Fruit fly (Drosophila melanogaster): Measurements from ENCODE around the gene CG46464.

Gene CG46464

dm6 chrX:17443880-17444279, at the start of gene CG46464, which contains the start of gene CG12994:
TSS of gene CG46464 (minus strand) at chrX:17443994.
TSS of gene CG12994 (minus strand) at chrX:17443994.
- TF ChIP-seq CG17806 (tag; optimal IDR thresholded peaks at IDR 0.05): no peak
- TF ChIP-seq EcR (GFP tag; optimal IDR thresholded peaks at IDR 0.05): no peak
- no peak for TF ChIP-seq CG12605 (GFP tag; IDR thresholded peaks at IDR 0.05)
- no peak for TF ChIP-seq CG14655 (GFP tag; optimal IDR thresholded peaks at IDR 0.05)
- no peak for TF ChIP-seq Snoo (tag; optimal IDR thresholded peaks at IDR 0.05)
- TF ChIP-seq gl (tag; optimal IDR thresholded peaks at IDR 0.05): no peak
- TF ChIP-seq CG8301 (tag; optimal IDR thresholded peaks at IDR 0.05): no peak
- TF ChIP-seq fd96Ca (GFP tag; IDR thresholded peaks at IDR 0.05): no peak
- TF ChIP-seq CG10348 (GFP tag; IDR thresholded peaks at IDR 0.05): no peak
- TF ChIP-seq Ets98B (GFP tag; IDR thresholded peaks at IDR 0.05): no peak
- no peak for TF ChIP-seq D1 (tag; optimal IDR thresholded peaks at IDR 0.05)
- TF ChIP-seq CG34367 (tag; optimal IDR thresholded peaks at IDR 0.05): no peak
- no peak for TF ChIP-seq CG8159 (tag; optimal IDR thresholded peaks at IDR 0.05)
- no peak for TF ChIP-seq Pif1B (GFP tag; optimal IDR thresholded peaks at IDR 0.05)

DNA sequence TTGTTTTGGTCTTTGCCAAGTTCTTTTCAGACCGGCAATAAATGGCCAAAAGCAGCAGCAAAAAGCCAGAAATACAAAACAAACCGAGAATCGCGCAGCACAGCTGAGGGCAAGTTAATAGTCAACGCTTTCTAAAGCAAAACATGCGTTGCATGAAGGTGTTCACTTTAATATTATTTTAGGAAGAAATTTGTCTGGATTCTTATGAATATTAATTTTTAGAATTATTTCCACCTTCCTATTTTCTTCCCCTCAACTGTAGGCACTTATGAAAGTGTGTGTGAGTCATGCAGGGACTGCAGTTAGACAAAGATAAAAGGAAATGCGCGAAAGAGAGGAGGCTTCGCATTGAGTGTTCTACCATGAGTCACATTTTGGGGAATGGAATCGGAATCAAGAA, 47.4 kb upstream of the CG46464 start:
- TF ChIP-seq CG10348 (GFP tag; IDR thresholded peaks at IDR 0.05) (no peak), Pif1B (GFP tag; optimal IDR thresholded peaks at IDR 0.05) (peak; percentile 89), CG17806 (tag; optimal IDR thresholded peaks at IDR 0.05) (peak; percentile 80), Pif1A (GFP tag; optimal IDR thresholded peaks at IDR 0.05) (peak; percentile 89), fd96Ca (GFP tag; IDR thresholded peaks at IDR 0.05) (peak; percentile 90), CG9948 (tag; optimal IDR thresholded peaks at IDR 0.05) (peak; percentile 81), CG12605 (GFP tag; IDR thresholded peaks at IDR 0.05) (peak; percentile 88), CG15710 (tag; optimal IDR thresholded peaks at IDR 0.05) (peak; percentile 82), CG4496 (GFP tag; IDR thresholded peaks at IDR 0.05) (peak; percentile 93), CG14655 (GFP tag; optimal IDR thresholded peaks at IDR 0.05) (peak; percentile 88), Snoo (tag; optimal IDR thresholded peaks at IDR 0.05) (peak; percentile 93), EcR (GFP tag; optimal IDR thresholded peaks at IDR 0.05) (no peak), CG13204 (GFP tag; optimal IDR thresholded peaks at IDR 0.05) (peak; percentile 42), D1 (tag; optimal IDR thresholded peaks at IDR 0.05) (peak; percentile 16), gl (tag; optimal IDR thresholded peaks at IDR 0.05) (peak; percentile 66), CG34367 (tag; optimal IDR thresholded peaks at IDR 0.05) (peak; percentile 72), CG8159 (tag; optimal IDR thresholded peaks at IDR 0.05) (peak; percentile 76), Ets98B (GFP tag; IDR thresholded peaks at IDR 0.05) (peak; percentile 84), CG32121 (GFP tag; IDR thresholded peaks at IDR 0.05) (peak; percentile 83), rn (GFP tag; IDR thresholded peaks at IDR 0.05) (peak; percentile 73), CG8301 (tag; optimal IDR thresholded peaks at IDR 0.05) (peak; percentile 85)

- no peak for TF ChIP-seq CG32121 (GFP tag; IDR thresholded peaks at IDR 0.05)
- TF ChIP-seq CG14655 (GFP tag; optimal IDR thresholded peaks at IDR 0.05): no peak
These were observed 46.7 kb upstream of the CG46464 start for dm6 chrX:17490462-17490861.

DNA sequence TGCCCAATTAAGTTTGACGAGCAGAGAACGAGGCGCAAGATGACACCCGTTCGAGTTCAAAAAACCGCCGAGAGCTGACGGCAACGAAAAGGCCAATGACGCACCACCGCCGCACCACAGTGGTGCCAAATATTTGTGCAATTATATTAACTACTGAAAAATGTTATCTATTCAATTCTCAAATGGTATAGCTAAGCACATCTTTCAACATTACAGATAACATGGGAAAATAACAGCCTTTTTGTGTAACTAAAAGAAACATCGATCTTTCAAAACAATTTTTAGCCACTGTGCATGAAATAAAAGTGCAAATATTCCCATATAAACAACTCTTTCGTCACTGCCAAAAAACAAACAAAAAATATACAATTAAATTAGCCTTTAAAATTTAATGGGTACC, 46.1 kb upstream of the CG46464 start:
- TF ChIP-seq CG8159 (tag; optimal IDR thresholded peaks at IDR 0.05): peak; percentile 36
- TF ChIP-seq CG34367 (tag; optimal IDR thresholded peaks at IDR 0.05): no peak
- no peak for TF ChIP-seq Ets98B (GFP tag; IDR thresholded peaks at IDR 0.05)
- no peak for TF ChIP-seq CG9948 (tag; optimal IDR thresholded peaks at IDR 0.05)
- TF ChIP-seq CG4496 (GFP tag; IDR thresholded peaks at IDR 0.05): peak; percentile 37; the same call in 1 of the 3 replicates
- TF ChIP-seq EcR (GFP tag; optimal IDR thresholded peaks at IDR 0.05): no peak
- no peak for TF ChIP-seq D1 (tag; optimal IDR thresholded peaks at IDR 0.05)
- no peak for TF ChIP-seq CG12605 (GFP tag; IDR thresholded peaks at IDR 0.05)
- TF ChIP-seq CG14655 (GFP tag; optimal IDR thresholded peaks at IDR 0.05): peak; percentile 7
- no peak for TF ChIP-seq gl (tag; optimal IDR thresholded peaks at IDR 0.05)
- peak; percentile 48 for TF ChIP-seq CG17806 (tag; optimal IDR thresholded peaks at IDR 0.05)
- TF ChIP-seq rn (GFP tag; IDR thresholded peaks at IDR 0.05): no peak
- peak; percentile 8 for TF ChIP-seq CG15710 (tag; optimal IDR thresholded peaks at IDR 0.05)
- TF ChIP-seq fd96Ca (GFP tag; IDR thresholded peaks at IDR 0.05): no peak
- peak; percentile 33 for TF ChIP-seq Pif1B (GFP tag; optimal IDR thresholded peaks at IDR 0.05)
- TF ChIP-seq CG8301 (tag; optimal IDR thresholded peaks at IDR 0.05): no peak
- TF ChIP-seq CG13204 (GFP tag; optimal IDR thresholded peaks at IDR 0.05): no peak
- peak; percentile 28; the same call in 1 of the 2 replicates for TF ChIP-seq CG32121 (GFP tag; IDR thresholded peaks at IDR 0.05)
- peak; percentile 67 for TF ChIP-seq Pif1A (GFP tag; optimal IDR thresholded peaks at IDR 0.05)
- peak; percentile 74 for TF ChIP-seq Snoo (tag; optimal IDR thresholded peaks at IDR 0.05)
- no peak for TF ChIP-seq CG10348 (GFP tag; IDR thresholded peaks at IDR 0.05)

DNA sequence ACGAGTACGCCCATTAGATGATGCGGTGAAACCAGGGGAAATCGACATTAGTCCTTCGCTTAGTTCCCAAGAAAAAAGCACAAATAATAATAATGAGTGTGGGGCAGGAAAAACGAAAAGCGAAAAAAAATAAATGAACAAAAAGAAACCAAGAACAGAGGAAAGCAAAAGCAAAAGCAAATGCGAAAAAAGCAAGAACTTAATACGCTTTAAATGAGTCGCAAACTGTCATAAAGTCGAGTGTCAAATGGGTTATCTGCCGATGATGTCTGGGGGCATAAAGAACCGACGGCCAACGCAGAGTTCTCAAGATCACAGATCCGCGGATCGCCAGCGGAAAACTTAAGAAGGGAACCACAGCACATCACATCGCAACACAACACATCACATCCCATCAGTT, 44.6 kb upstream of the CG46464 start:
- peak; percentile 50 for TF ChIP-seq CG8159 (tag; optimal IDR thresholded peaks at IDR 0.05)
- TF ChIP-seq CG13204 (GFP tag; optimal IDR thresholded peaks at IDR 0.05): peak; percentile 83
- TF ChIP-seq CG12605 (GFP tag; IDR thresholded peaks at IDR 0.05): peak; percentile 85
- peak; percentile 81 for TF ChIP-seq gl (tag; optimal IDR thresholded peaks at IDR 0.05)
- peak; percentile 66 for TF ChIP-seq CG34367 (tag; optimal IDR thresholded peaks at IDR 0.05)
- TF ChIP-seq CG4496 (GFP tag; IDR thresholded peaks at IDR 0.05): peak; percentile 48; the same call in 1 of the 3 replicates
- no peak for TF ChIP-seq D1 (tag; optimal IDR thresholded peaks at IDR 0.05)
- TF ChIP-seq CG14655 (GFP tag; optimal IDR thresholded peaks at IDR 0.05): peak; percentile 63
- peak; percentile 12 for TF ChIP-seq CG9948 (tag; optimal IDR thresholded peaks at IDR 0.05)
- peak; percentile 32 for TF ChIP-seq CG17806 (tag; optimal IDR thresholded peaks at IDR 0.05)
- peak; percentile 83 for TF ChIP-seq EcR (GFP tag; optimal IDR thresholded peaks at IDR 0.05)
- no peak for TF ChIP-seq CG10348 (GFP tag; IDR thresholded peaks at IDR 0.05)
- TF ChIP-seq CG8301 (tag; optimal IDR thresholded peaks at IDR 0.05): peak; percentile 43
- no peak for TF ChIP-seq fd96Ca (GFP tag; IDR thresholded peaks at IDR 0.05)
- no peak for TF ChIP-seq Ets98B (GFP tag; IDR thresholded peaks at IDR 0.05)
- peak; percentile 28 for TF ChIP-seq Pif1B (GFP tag; optimal IDR thresholded peaks at IDR 0.05)
- TF ChIP-seq Pif1A (GFP tag; optimal IDR thresholded peaks at IDR 0.05): peak; percentile 24
- peak; percentile 65 for TF ChIP-seq CG15710 (tag; optimal IDR thresholded peaks at IDR 0.05)

Measured in whole organism, pupa.